Worm (Caenorhabditis elegans) whole organism, L4 larva: Measurements from ENCODE around the gene dct-19.

Experiments
- F10B5.3 ChIP-seq: sonication (generic microtip); optimal IDR thresholded peaks from 2 replicates; lab custom pipeline; 2016; ENCODE audit warnings: mild to moderate bottlenecking, missing genetic modification characterization, missing compliant biosample characterization
- ZK546.5 ChIP-seq, 2 experiments: sonication (generic microtip); optimal IDR thresholded peaks; 2 replicates each; lab custom pipeline; 2017; ENCODE audit warnings: missing biosample characterization in 2 of 2, missing genetic modification characterization in 2 of 2
- aha-1 ChIP-seq: fragments of 150-350 bp; peaks from one replicate; lab custom pipeline; 2014; ENCODE audit warnings: missing biosample characterization, missing genetic modification characterization
- ceh-20 ChIP-seq: fragments of 200-800 bp; sonication (Bioruptor generic); IDR thresholded peaks from 2 replicates; pipeline ENCODE4 v1.3.6; 2022; ENCODE audit warnings: missing genetic modification reagents, missing genetic modification characterization, missing compliant biosample characterization
- cey-2 ChIP-seq: sonication (generic microtip); optimal IDR thresholded peaks from 3 replicates; lab custom pipeline; 2017; ENCODE audit warnings: missing genetic modification characterization, mild to moderate bottlenecking, missing compliant biosample characterization, antibody characterized with exemption, borderline replicate concordance; ENCODE audit not compliant: insufficient read depth
- ctbp-1 ChIP-seq: fragments of 200-800 bp; sonication (Bioruptor generic); IDR thresholded peaks from 2 replicates; pipeline ENCODE4 v1.3.6; 2022; ENCODE audit warnings: missing genetic modification reagents, missing genetic modification characterization, missing compliant biosample characterization
- daf-19 ChIP-seq: fragments of 200-800 bp; sonication (Bioruptor generic); conservative IDR thresholded peaks from 2 replicates; pipeline ENCODE4 v1.3.6; 2022; ENCODE audit warnings: missing genetic modification characterization, missing compliant biosample characterization
- dmd-6 ChIP-seq: fragments of 200-800 bp; sonication (Bioruptor generic); IDR thresholded peaks from 2 replicates; pipeline ENCODE4 v1.3.6; 2022; ENCODE audit warnings: missing genetic modification reagents, missing genetic modification characterization, missing compliant biosample characterization
- gei-8 ChIP-seq: fragments of 200-800 bp; sonication (Bioruptor generic); optimal IDR thresholded peaks from 2 replicates; lab custom pipeline; 2018; ENCODE audit warnings: mild to moderate bottlenecking, missing genetic modification characterization, missing compliant biosample characterization
- hlh-11 ChIP-seq: fragments of 200-800 bp; sonication (Bioruptor generic); optimal IDR thresholded peaks from 2 replicates; lab custom pipeline; 2018; ENCODE audit warnings: mild to moderate bottlenecking, missing genetic modification characterization, missing compliant biosample characterization
- jun-1 ChIP-seq: fragments of 150-350 bp; optimal IDR thresholded peaks from 2 replicates; lab custom pipeline; 2014; ENCODE audit warnings: missing biosample characterization, missing genetic modification reagents, missing genetic modification characterization
- lim-7 ChIP-seq: fragments of 200-800 bp; sonication (Bioruptor generic); IDR thresholded peaks from 2 replicates; pipeline ENCODE4 v1.3.6; 2022; ENCODE audit warnings: missing genetic modification characterization, missing compliant biosample characterization
- lin-38 ChIP-seq: fragments of 200-800 bp; sonication (Bioruptor generic); IDR thresholded peaks from 2 replicates; pipeline ENCODE4 v1.3.6; 2022; ENCODE audit warnings: missing genetic modification reagents, missing genetic modification characterization, missing compliant biosample characterization
- lin-39 ChIP-seq: fragments of 150-350 bp; optimal IDR thresholded peaks from 2 replicates; lab custom pipeline; 2014; ENCODE audit warnings: missing biosample characterization, missing genetic modification reagents, missing genetic modification characterization
- nhr-10 ChIP-seq: fragments of 150-350 bp; optimal IDR thresholded peaks from 2 replicates; lab custom pipeline; 2014; ENCODE audit warnings: missing biosample characterization, missing genetic modification characterization
- nhr-111 ChIP-seq: fragments of 200-800 bp; sonication (Bioruptor generic); optimal IDR thresholded peaks from 2 replicates; lab custom pipeline; 2018; ENCODE audit warnings: mild to moderate bottlenecking, missing genetic modification characterization, missing compliant biosample characterization
- nhr-48 ChIP-seq: sonication (generic microtip); optimal IDR thresholded peaks from 2 replicates; lab custom pipeline; 2016; ENCODE audit warnings: mild to moderate bottlenecking, missing genetic modification characterization, missing compliant biosample characterization
- nhr-6 ChIP-seq: fragments of 150-350 bp; optimal IDR thresholded peaks from 2 replicates; lab custom pipeline; 2014; ENCODE audit warnings: missing biosample characterization, missing genetic modification characterization
- pha-4 ChIP-seq, 2 experiments: fragments of 150-350 bp in 1 of 2; fragments of 200-800 bp in 1 of 2; sonication (Bioruptor generic) in 1 of 2; IDR thresholded peaks in 1 of 2; optimal IDR thresholded peaks in 1 of 2; 2 replicates each; pipeline versions ENCODE4 v1.3.6 to Lab custom; 2014 to 2022; ENCODE audit warnings: missing genetic modification characterization in 2 of 2, missing genetic modification reagents in 2 of 2, missing biosample characterization in 1 of 2, missing compliant biosample characterization in 1 of 2
- pqm-1 ChIP-seq: sonication (generic microtip); optimal IDR thresholded peaks from 2 replicates; lab custom pipeline; 2017; ENCODE audit warnings: missing biosample characterization, missing genetic modification characterization
- saeg-2 ChIP-seq: fragments of 200-800 bp; sonication (Bioruptor generic); IDR thresholded peaks from 2 replicates; pipeline ENCODE4 v1.3.6; 2022; ENCODE audit warnings: missing genetic modification reagents, missing genetic modification characterization, missing compliant biosample characterization
- sdz-12 ChIP-seq: fragments of 200-800 bp; sonication (Bioruptor generic); optimal IDR thresholded peaks from 2 replicates; lab custom pipeline; 2018; ENCODE audit warnings: mild to moderate bottlenecking, missing genetic modification characterization, missing compliant biosample characterization
- set-16 ChIP-seq: fragments of 200-800 bp; sonication (Bioruptor generic); IDR thresholded peaks from 2 replicates; pipeline ENCODE4 v1.3.6; 2022; ENCODE audit warnings: missing genetic modification reagents, missing genetic modification characterization, missing compliant biosample characterization
- snpc-4 ChIP-seq: fragments of 150-350 bp; optimal IDR thresholded peaks from 2 replicates; lab custom pipeline; 2014; ENCODE audit warnings: missing biosample characterization, missing genetic modification characterization
- spr-1 ChIP-seq: sonication (generic microtip); optimal IDR thresholded peaks from 2 replicates; lab custom pipeline; 2016; ENCODE audit warnings: mild to moderate bottlenecking, missing genetic modification characterization, missing compliant biosample characterization
- tag-97 ChIP-seq: fragments of 200-800 bp; sonication (Bioruptor generic); IDR thresholded peaks from 2 replicates; pipeline ENCODE4 v1.3.6; 2022; ENCODE audit warnings: missing genetic modification characterization, missing compliant biosample characterization
- unc-62 ChIP-seq, 3 experiments: fragments of 150-350 bp in 1 of 3; sonication (generic microtip); optimal IDR thresholded peaks in 2 of 3; peaks in 1 of 3; 1 replicate in 1 of 3; 2 replicates in 2 of 3; lab custom pipeline; 2014 to 2017; ENCODE audit warnings: missing biosample characterization in 3 of 3, missing genetic modification characterization in 3 of 3, missing genetic modification reagents in 3 of 3, missing genotype in 1 of 3
- ztf-11 ChIP-seq: fragments of 150-350 bp; optimal IDR thresholded peaks from 2 replicates; lab custom pipeline; 2014; ENCODE audit warnings: missing biosample characterization, missing genetic modification characterization

Gene dct-19

DNA sequence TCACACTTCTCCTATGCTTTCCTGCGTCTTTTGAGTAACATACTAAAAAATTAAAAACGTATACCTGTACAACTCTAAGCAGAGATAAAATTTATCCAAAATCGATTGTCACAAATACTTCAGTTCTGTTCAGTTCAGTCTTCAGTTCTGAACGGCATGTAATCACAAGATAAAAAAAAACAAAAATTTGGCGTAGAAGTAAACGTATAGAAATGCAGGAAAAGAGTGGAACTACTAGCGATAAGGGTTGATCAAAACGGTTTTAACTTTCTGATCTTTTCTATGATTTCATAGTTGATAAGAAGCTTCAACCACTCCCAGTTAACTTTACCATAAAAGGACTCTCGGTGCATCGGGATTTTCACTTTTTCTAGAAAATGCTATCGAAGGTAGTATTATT lies 22.3 kb downstream of the dct-19 start, which contains the start of gene dod-22:
Gene dod-22 (plus strand): TSS at position 301 of the 400 bp plus-strand sequence.
- TF ChIP-seq pqm-1 (tag; lab: Kevin White, UChicago): peak; percentile 29
- TF ChIP-seq ztf-11 (tag; lab: Kevin White, UChicago): no peak
- TF ChIP-seq ceh-20 (GFP tag; lab: Robert Waterston, UW): no peak

DNA sequence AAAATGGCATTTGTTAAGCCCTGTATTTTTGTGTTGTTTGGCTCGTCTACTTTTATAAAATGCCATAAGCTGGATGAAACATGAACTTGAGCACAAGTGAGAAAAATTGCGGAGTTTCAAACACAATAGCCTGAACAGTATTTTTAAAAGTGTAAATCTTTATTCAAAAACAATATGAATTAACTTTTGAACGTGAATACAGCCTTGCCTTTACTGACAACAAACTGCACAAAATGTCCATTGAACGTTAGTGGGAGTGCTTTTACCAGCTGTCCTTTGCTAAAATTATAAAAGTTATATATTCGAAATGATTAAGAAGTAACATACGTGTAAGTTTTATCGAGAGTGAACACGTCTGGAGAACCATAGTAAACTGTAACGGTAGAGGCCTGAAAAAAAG lies 24.6 kb downstream of the dct-19 start:
- TF ChIP-seq spr-1 (tag; lab: Kevin White, UChicago) (no peak), unc-62 (GFP tag; optimal IDR thresholded peaks at IDR 0.05 in 1 of 2; lab: Kevin White, UChicago) (peak in 1 of 2 experiments; percentile 95), unc-62 (tag; optimal IDR thresholded peaks at IDR 0.05; lab: Kevin White, UChicago) (no peak)

DNA sequence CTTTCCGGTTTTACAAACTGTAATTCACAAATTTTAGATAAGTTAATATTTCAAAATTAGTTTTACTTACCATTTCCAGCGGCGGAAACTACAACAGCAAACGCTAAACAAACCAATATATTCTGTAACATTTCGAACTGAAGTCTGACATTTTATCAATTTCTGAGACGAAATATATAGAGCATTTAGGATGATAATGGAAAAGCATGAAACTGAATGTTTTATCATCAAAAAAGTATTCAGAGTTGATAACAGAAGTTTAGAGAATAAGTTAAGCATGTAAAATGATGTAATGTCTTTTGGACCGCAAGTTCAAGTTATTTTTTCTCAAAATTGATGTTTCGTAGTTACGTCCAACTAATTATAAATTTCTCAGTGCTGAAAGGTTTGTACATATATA lies 26.4 kb downstream of the dct-19 start, which contains the start of gene F55G11.2:
Gene F55G11.2 (minus strand): TSS at position 149 of the 400 bp plus-strand sequence.
- TF ChIP-seq dmd-6 (peak; percentile 74; the same call in 1 of the 2 replicates), nhr-6 (no peak), pqm-1 (tag; lab: Kevin White, UChicago) (peak; percentile 56)

DNA sequence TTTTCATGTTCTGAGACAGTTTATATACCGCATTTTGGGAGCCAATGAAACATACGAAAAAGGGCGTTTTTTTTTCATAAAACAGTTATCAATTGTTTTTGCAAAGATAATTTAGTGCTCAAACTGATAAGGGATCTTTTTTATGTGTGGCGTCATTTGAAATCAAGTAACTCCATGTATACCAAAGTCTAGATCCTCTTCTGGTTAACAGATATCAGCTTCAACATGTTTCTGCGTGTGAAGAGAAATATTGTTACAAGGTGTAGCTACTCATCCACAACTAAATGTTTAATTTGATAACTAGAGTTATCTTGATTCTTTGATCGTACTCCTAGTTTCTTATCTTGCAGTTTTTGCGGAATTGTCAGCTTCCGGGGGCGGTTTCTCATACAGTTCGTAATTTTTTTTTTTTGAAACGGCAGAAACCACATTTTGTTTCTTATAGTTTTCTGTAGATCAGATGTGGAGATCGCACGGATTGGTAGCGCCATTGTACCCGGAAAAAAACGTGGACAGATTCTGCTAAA lies 29.3 kb downstream of the dct-19 start:
- TF ChIP-seq lin-38 (GFP tag; lab: Robert Waterston, UW): no peak
- TF ChIP-seq F10B5.3 (tag; lab: Kevin White, UChicago): no peak
- TF ChIP-seq pqm-1 (tag; lab: Kevin White, UChicago): peak; percentile 25
- peak in 1 of 2 experiments; percentile 55 for TF ChIP-seq unc-62 (GFP tag; optimal IDR thresholded peaks at IDR 0.05 in 1 of 2; lab: Kevin White, UChicago)
- TF ChIP-seq unc-62 (tag; optimal IDR thresholded peaks at IDR 0.05; lab: Kevin White, UChicago): no peak
- no peak for TF ChIP-seq nhr-48 (tag; lab: Kevin White, UChicago)
- no peak for TF ChIP-seq snpc-4 (tag; lab: Kevin White, UChicago)
- TF ChIP-seq dmd-6: peak; percentile 60
- TF ChIP-seq hlh-11 (tag; lab: Kevin White, UChicago): peak; percentile 22
- TF ChIP-seq set-16 (GFP tag; lab: Robert Waterston, UW): no peak

DNA sequence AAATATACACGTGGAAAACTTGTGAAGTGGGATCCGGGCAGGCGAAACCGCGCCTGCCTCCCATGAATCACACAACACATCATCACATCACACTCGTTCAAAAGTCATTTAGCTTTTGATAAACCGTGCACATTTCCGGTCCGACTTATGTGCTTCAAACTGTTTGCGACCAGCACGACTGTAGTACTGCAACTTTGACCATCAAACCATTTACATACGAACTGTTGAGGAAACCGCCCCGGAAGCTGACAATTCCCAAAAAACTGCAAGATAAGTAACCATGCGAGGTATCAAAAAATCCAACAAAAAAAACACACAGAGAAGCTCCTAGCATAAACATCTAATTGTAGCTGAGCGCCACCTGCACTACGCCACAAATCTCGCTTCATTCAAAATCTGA lies 30.0 kb downstream of the dct-19 start:
- no peak for TF ChIP-seq jun-1
- TF ChIP-seq ZK546.5 (tag; optimal IDR thresholded peaks at IDR 0.05; lab: Kevin White, UChicago): no peak
- TF ChIP-seq gei-8 (GFP tag; lab: Kevin White, UChicago): no peak
- no peak for TF ChIP-seq tag-97 (GFP tag; lab: Robert Waterston, UW)
- no peak for TF ChIP-seq daf-19
- no peak for TF ChIP-seq cey-2 (tag; lab: Kevin White, UChicago)
- TF ChIP-seq ctbp-1: no peak
- TF ChIP-seq aha-1: no peak
- TF ChIP-seq nhr-10: no peak
- peak in 1 of 2 experiments; percentile 94 for TF ChIP-seq unc-62 (GFP tag; optimal IDR thresholded peaks at IDR 0.05 in 1 of 2; lab: Kevin White, UChicago)
- TF ChIP-seq unc-62 (tag; optimal IDR thresholded peaks at IDR 0.05; lab: Kevin White, UChicago): no peak
- no peak for TF ChIP-seq hlh-11 (tag; lab: Kevin White, UChicago)
- 0 out of 2 replicates have a peak, but pooled peaks have one; percentile 31 for TF ChIP-seq lim-7 (GFP tag; lab: Robert Waterston, UW)
- TF ChIP-seq, all 104 proteins: peak for 2

DNA sequence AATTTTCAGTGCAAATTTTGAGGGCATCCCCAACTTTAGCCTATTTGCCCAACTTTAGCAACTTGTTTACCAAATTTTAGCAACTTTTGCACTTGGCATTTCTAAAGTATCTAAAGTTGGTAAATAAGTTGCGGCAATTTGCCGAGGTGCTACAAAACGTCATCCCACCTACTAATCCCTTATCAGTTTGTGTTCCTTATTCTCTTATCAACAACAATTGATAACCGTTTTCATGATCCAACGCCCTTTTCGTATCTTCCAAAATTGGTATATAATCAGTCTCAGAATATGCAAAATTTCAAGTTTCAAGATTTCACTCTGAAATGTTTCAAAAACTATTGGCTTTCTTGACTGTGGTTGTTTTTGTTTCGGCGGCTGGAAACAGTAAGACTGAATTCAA lies 30.6 kb downstream of the dct-19 start, which contains the start of gene F55G11.4:
Gene F55G11.4 (plus strand): TSS at position 289 of the 400 bp plus-strand sequence.
- TF ChIP-seq dmd-6: peak; percentile 22; the same call in 1 of the 2 replicates
- TF ChIP-seq unc-62 (GFP tag; optimal IDR thresholded peaks at IDR 0.05 in 1 of 2; lab: Kevin White, UChicago): peak in 1 of 2 experiments; percentile 52
- TF ChIP-seq unc-62 (tag; optimal IDR thresholded peaks at IDR 0.05; lab: Kevin White, UChicago): no peak
- TF ChIP-seq saeg-2: no peak
- TF ChIP-seq lin-39 (tag; lab: Kevin White, UChicago): no peak
- TF ChIP-seq pqm-1 (tag; lab: Kevin White, UChicago): peak; percentile 44
- no peak for TF ChIP-seq nhr-111 (GFP tag; lab: Kevin White, UChicago)

DNA sequence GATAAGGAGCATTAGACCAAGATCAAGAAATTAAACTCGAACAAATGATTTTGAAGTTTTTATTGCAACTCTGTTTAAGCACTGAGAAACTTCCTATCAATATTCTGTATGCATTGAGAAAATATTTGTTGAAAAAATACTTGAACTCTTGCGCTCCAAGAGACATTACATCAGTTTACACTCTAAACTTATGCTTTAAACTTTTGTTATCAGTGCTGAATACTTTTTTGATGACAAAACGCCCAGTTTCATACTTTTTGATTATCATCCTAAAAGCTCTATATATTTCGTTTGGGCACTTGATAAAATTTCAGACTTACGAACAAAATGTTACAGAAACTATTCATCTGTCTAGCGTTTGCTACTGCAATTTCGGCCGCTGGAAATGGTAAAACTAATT lies 33.2 kb downstream of the dct-19 start, which contains the start of gene dod-17:
Gene dod-17 (plus strand): TSS at position 323 of the 400 bp plus-strand sequence.
- TF ChIP-seq sdz-12 (GFP tag; lab: Kevin White, UChicago) (no peak), pqm-1 (tag; lab: Kevin White, UChicago) (peak; percentile 35), pha-4 (GFP tag; IDR thresholded peaks at IDR 0.05; lab: Robert Waterston, UW) (no peak), pha-4 (tag; optimal IDR thresholded peaks at IDR 0.05; lab: Kevin White, UChicago) (no peak)
